Fruit fly (Drosophila melanogaster): ENCODE results near the gene CG17219.
A peak's percentile ranks its signal among the peaks of the same experiment; 100 is the strongest.

Gene CG17219

DNA sequence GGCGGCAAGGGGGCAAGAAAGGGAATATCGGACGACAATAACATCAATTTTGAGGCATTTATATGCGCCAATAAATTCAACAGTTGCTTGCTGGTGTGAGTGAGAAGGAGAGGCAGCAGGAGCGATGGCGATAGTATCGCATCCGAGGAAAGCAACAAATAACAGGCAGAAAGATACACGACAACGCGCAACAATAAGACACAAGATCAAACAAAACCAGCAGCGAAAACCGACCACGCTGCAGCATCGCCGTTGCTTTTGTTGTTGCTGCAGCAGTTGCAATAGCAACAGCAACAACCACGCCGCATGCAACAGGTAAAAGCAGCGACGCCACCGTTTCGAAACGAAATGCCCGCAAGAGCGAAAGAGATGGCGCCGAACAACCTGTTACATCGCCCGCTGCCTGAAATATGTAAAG lies 28.5 kb upstream of the CG17219 start (continued):
- TF ChIP-seq Dip2 (GFP tag; IDR thresholded peaks at IDR 0.05) (no peak), Bteb2 (GFP tag; optimal IDR thresholded peaks at IDR 0.05) (no peak), unc-4 (GFP tag; IDR thresholded peaks at IDR 0.05; ENCODE audit: partially characterized antibody) (0 out of 2 replicates have a peak, but pooled peaks have one; percentile 17), mam (GFP tag; optimal IDR thresholded peaks at IDR 0.05) (no peak), pan (optimal IDR thresholded peaks at IDR 0.05) (no peak), pan (GFP tag; optimal IDR thresholded peaks at IDR 0.05 in 1 of 2, IDR thresholded peaks at IDR 0.05 in 1 of 2) (no peak), CG6791 (GFP tag; IDR thresholded peaks at IDR 0.05; ENCODE audit: partially characterized antibody) (0 out of 3 replicates have a peak, but pooled peaks have one; percentile 4), CG14667 (GFP tag; IDR thresholded peaks at IDR 0.05) (no peak), wdn (GFP tag; IDR thresholded peaks at IDR 0.05) (no peak), CG11456 (GFP tag; IDR thresholded peaks at IDR 0.05) (no peak), stc (GFP tag; IDR thresholded peaks at IDR 0.05) (no peak), Chrac-16 (GFP tag; optimal IDR thresholded peaks at IDR 0.05) (no peak), kni (GFP tag; optimal IDR thresholded peaks at IDR 0.05) (peak; percentile 45), ken (GFP tag; IDR thresholded peaks at IDR 0.05) (no peak), Pdp1 (GFP tag; optimal IDR thresholded peaks at IDR 0.05) (peak in 1 of 2 experiments; percentile 37), knrl (GFP tag; IDR thresholded peaks at IDR 0.05; ENCODE audit: partially characterized antibody) (no peak), E2f2 (GFP tag; IDR thresholded peaks at IDR 0.05) (no peak), CG9727 (GFP tag; optimal IDR thresholded peaks at IDR 0.05) (no peak), CG4328 (GFP tag; optimal IDR thresholded peaks at IDR 0.05) (no peak), D19B (GFP tag; optimal IDR thresholded peaks at IDR 0.05) (no peak), CG3838 (GFP tag; optimal IDR thresholded peaks at IDR 0.05) (peak; percentile 41), tx (GFP tag; optimal IDR thresholded peaks at IDR 0.05) (no peak), B-H2 (GFP tag; optimal IDR thresholded peaks at IDR 0.05) (no peak), Gsc (GFP tag; IDR thresholded peaks at IDR 0.05) (no peak), Bdp1 (GFP tag; optimal IDR thresholded peaks at IDR 0.05) (no peak), HmgD (GFP tag; optimal IDR thresholded peaks at IDR 0.05) (no peak), Optix (GFP tag; IDR thresholded peaks at IDR 0.05) (no peak), CG10267 (tag; optimal IDR thresholded peaks at IDR 0.05) (no peak), CG2712 (tag; optimal IDR thresholded peaks at IDR 0.05) (no peak), bcd (GFP tag; optimal IDR thresholded peaks at IDR 0.05) (no peak), CG4282 (GFP tag; optimal IDR thresholded peaks at IDR 0.05) (no peak), Ssrp (tag; optimal IDR thresholded peaks at IDR 0.05) (no peak), CG12659 (GFP tag; optimal IDR thresholded peaks at IDR 0.05) (no peak), sna (GFP tag; IDR thresholded peaks at IDR 0.05; ENCODE audit: partially characterized antibody) (0 out of 2 replicates have a peak, but pooled peaks have one; percentile 35), HLH4C (GFP tag; IDR thresholded peaks at IDR 0.05; ENCODE audit: partially characterized antibody) (no peak), tll (GFP tag; optimal IDR thresholded peaks at IDR 0.05) (peak in 1 of 2 experiments; percentile 93), gsb-n (tag; optimal IDR thresholded peaks at IDR 0.05) (peak; percentile 26), Rx (GFP tag; IDR thresholded peaks at IDR 0.05) (no peak), CG8944 (GFP tag; optimal IDR thresholded peaks at IDR 0.05) (no peak), CG8924 (tag; optimal IDR thresholded peaks at IDR 0.05) (no peak), bsh (GFP tag; optimal IDR thresholded peaks at IDR 0.05) (no peak), cwo (GFP tag; optimal IDR thresholded peaks at IDR 0.05) (no peak), CG12299 (tag; optimal IDR thresholded peaks at IDR 0.05) (no peak), bab2 (GFP tag; optimal IDR thresholded peaks at IDR 0.05) (no peak), Nf-YB (GFP tag; optimal IDR thresholded peaks at IDR 0.05) (peak; percentile 53), Dref (GFP tag; IDR thresholded peaks at IDR 0.05) (no peak), Elba2 (GFP tag; optimal IDR thresholded peaks at IDR 0.05) (no peak), chinmo (GFP tag; IDR thresholded peaks at IDR 0.05; ENCODE audit: partially characterized antibody) (no peak), unpg (GFP tag; optimal IDR thresholded peaks at IDR 0.05) (no peak), CG2889 (GFP tag; IDR thresholded peaks at IDR 0.05) (no peak), sima (GFP tag; optimal IDR thresholded peaks at IDR 0.05) (no peak)

Data from whole organism, embryonic.